Worm (Caenorhabditis elegans) whole organism, L4 larva: ENCODE data around the gene F58A4.6.

ENCODE experiments used
- F10B5.3 ChIP-seq: sonication (generic microtip); optimal IDR thresholded peaks from 2 replicates; lab custom pipeline; 2016; ENCODE audit warnings: mild to moderate bottlenecking, missing genetic modification characterization, missing compliant biosample characterization
- F26F4.8 ChIP-seq: fragments of 200-800 bp; sonication (Bioruptor generic); conservative IDR thresholded peaks from 2 replicates; pipeline ENCODE4 v1.3.6; 2022; ENCODE audit warnings: missing genetic modification characterization, missing compliant biosample characterization
- F44E2.7 ChIP-seq: fragments of 200-800 bp; sonication (Bioruptor generic); IDR thresholded peaks from 2 replicates; pipeline ENCODE4 v2.1.2; 2022; ENCODE audit warnings: missing genetic modification characterization, missing compliant biosample characterization
- Y105C5A.15 ChIP-seq: fragments of 200-800 bp; sonication (Bioruptor generic); IDR thresholded peaks from 2 replicates; pipeline ENCODE4 v1.3.6; 2022; ENCODE audit warnings: missing genetic modification characterization, missing compliant biosample characterization
- Y5F2A.4 ChIP-seq: fragments of 200-800 bp; sonication (Bioruptor generic); optimal IDR thresholded peaks from 2 replicates; lab custom pipeline; 2018; ENCODE audit warnings: mild to moderate bottlenecking, missing genetic modification characterization, missing compliant biosample characterization
- Y75B8A.6 ChIP-seq: fragments of 200-800 bp; sonication (Bioruptor generic); IDR thresholded peaks from 2 replicates; pipeline ENCODE4 v1.3.6; 2022; ENCODE audit warnings: missing genetic modification reagents, missing genetic modification characterization, missing compliant biosample characterization
- ZK337.2 ChIP-seq: fragments of 200-800 bp; sonication (Bioruptor generic); IDR thresholded peaks from 2 replicates; pipeline ENCODE4 v1.3.6; 2022; ENCODE audit warnings: missing genetic modification reagents, missing genetic modification characterization, missing compliant biosample characterization
- ZK546.5 ChIP-seq, 2 experiments: sonication (generic microtip); optimal IDR thresholded peaks; 2 replicates each; lab custom pipeline; 2017; ENCODE audit warnings: missing biosample characterization in 2 of 2, missing genetic modification characterization in 2 of 2
- aha-1 ChIP-seq: fragments of 150-350 bp; peaks from one replicate; lab custom pipeline; 2014; ENCODE audit warnings: missing biosample characterization, missing genetic modification characterization
- attf-4 ChIP-seq: sonication (generic microtip); optimal IDR thresholded peaks from 3 replicates; lab custom pipeline; 2017; ENCODE audit warnings: missing biosample characterization, missing genetic modification characterization
- ceh-20 ChIP-seq: fragments of 200-800 bp; sonication (Bioruptor generic); IDR thresholded peaks from 2 replicates; pipeline ENCODE4 v1.3.6; 2022; ENCODE audit warnings: missing genetic modification reagents, missing genetic modification characterization, missing compliant biosample characterization
- ceh-44 ChIP-seq: fragments of 200-800 bp; sonication (Bioruptor generic); IDR thresholded peaks from 2 replicates; pipeline ENCODE4 v1.3.6; 2022; ENCODE audit warnings: missing genetic modification reagents, missing genetic modification characterization, missing compliant biosample characterization
- ceh-62 ChIP-seq: sonication (generic microtip); optimal IDR thresholded peaks from 2 replicates; lab custom pipeline; 2017; ENCODE audit warnings: missing biosample characterization, missing genetic modification characterization
- ceh-82 ChIP-seq: sonication (generic microtip); optimal IDR thresholded peaks from 2 replicates; lab custom pipeline; 2017; ENCODE audit warnings: missing biosample characterization, missing genetic modification characterization
- daf-16 ChIP-seq, 3 experiments: sonication (generic microtip); optimal IDR thresholded peaks; 2 replicates each; lab custom pipeline; 2016 to 2017; ENCODE audit warnings: missing genetic modification characterization in 3 of 3, missing genetic modification reagents in 3 of 3, mild to moderate bottlenecking in 2 of 3, missing compliant biosample characterization in 2 of 3, missing biosample characterization in 1 of 3, moderate library complexity in 1 of 3
- daf-8 ChIP-seq: fragments of 200-800 bp; sonication (Bioruptor generic); IDR thresholded peaks from 2 replicates; pipeline ENCODE4 v1.3.6; 2022; ENCODE audit warnings: missing genetic modification characterization, missing compliant biosample characterization
- dmd-9 ChIP-seq: fragments of 200-800 bp; sonication (Bioruptor generic); IDR thresholded peaks from 2 replicates; pipeline ENCODE4 v1.3.6; 2022; ENCODE audit warnings: missing genetic modification reagents, missing genetic modification characterization, missing compliant biosample characterization
- duxl-1 ChIP-seq: sonication (generic microtip); optimal IDR thresholded peaks from 2 replicates; lab custom pipeline; 2016; ENCODE audit warnings: mild to moderate bottlenecking, missing genetic modification characterization, moderate library complexity, missing compliant biosample characterization; ENCODE audit not compliant: poor library complexity
- egl-27 ChIP-seq: sonication (generic microtip); optimal IDR thresholded peaks from 3 replicates; lab custom pipeline; 2017; ENCODE audit warnings: missing biosample characterization, missing genetic modification reagents, missing genetic modification characterization
- egl-43 ChIP-seq: fragments of 200-800 bp; sonication (Bioruptor generic); IDR thresholded peaks from 2 replicates; pipeline ENCODE4 v1.3.6; 2022; ENCODE audit warnings: missing genetic modification reagents, missing genetic modification characterization, missing compliant biosample characterization
- fos-1 ChIP-seq: fragments of 150-350 bp; optimal IDR thresholded peaks from 2 replicates; lab custom pipeline; 2014; ENCODE audit warnings: missing biosample characterization, missing genetic modification characterization
- jun-1 ChIP-seq: fragments of 150-350 bp; optimal IDR thresholded peaks from 2 replicates; lab custom pipeline; 2014; ENCODE audit warnings: missing biosample characterization, missing genetic modification reagents, missing genetic modification characterization
- lin-1 ChIP-seq: fragments of 200-800 bp; sonication (Bioruptor generic); IDR thresholded peaks from 2 replicates; pipeline ENCODE4 v1.3.6; 2022; ENCODE audit warnings: missing genetic modification reagents, missing genetic modification characterization, missing compliant biosample characterization
- lin-13 ChIP-seq: fragments of 150-350 bp; optimal IDR thresholded peaks from 2 replicates; lab custom pipeline; 2014; ENCODE audit warnings: missing biosample characterization, missing genetic modification reagents, missing genetic modification characterization
- lin-39 ChIP-seq: fragments of 150-350 bp; optimal IDR thresholded peaks from 2 replicates; lab custom pipeline; 2014; ENCODE audit warnings: missing biosample characterization, missing genetic modification reagents, missing genetic modification characterization
- madf-5 ChIP-seq, 2 experiments: fragments of 200-800 bp; sonication (Bioruptor generic); IDR thresholded peaks; 2 replicates each; pipeline ENCODE4 v1.3.6; 2022; ENCODE audit warnings: missing compliant biosample characterization in 2 of 2, missing genetic modification characterization in 2 of 2
- madf-9 ChIP-seq: fragments of 200-800 bp; sonication (Bioruptor generic); conservative IDR thresholded peaks from 2 replicates; pipeline ENCODE4 v1.3.6; 2022; ENCODE audit warnings: missing genetic modification reagents, missing genetic modification characterization, missing compliant biosample characterization
- mdl-1 ChIP-seq, 2 experiments: fragments of 150-350 bp in 1 of 2; sonication (generic microtip) in 1 of 2; optimal IDR thresholded peaks; 2 replicates each; lab custom pipeline; 2014 to 2017; ENCODE audit warnings: missing biosample characterization in 2 of 2, missing genetic modification characterization in 2 of 2
- mep-1 ChIP-seq: fragments of 150-350 bp; sonication (generic microtip); optimal IDR thresholded peaks from 3 replicates; lab custom pipeline; 2014; ENCODE audit warnings: missing biosample characterization, missing genetic modification characterization
- mxl-2 ChIP-seq: fragments of 200-800 bp; sonication (Bioruptor generic); conservative IDR thresholded peaks from 2 replicates; pipeline ENCODE4 v1.3.6; 2022; ENCODE audit warnings: missing genetic modification reagents, missing genetic modification characterization, missing compliant biosample characterization
- mxl-3 ChIP-seq: fragments of 200-800 bp; sonication (Bioruptor generic); optimal IDR thresholded peaks from 2 replicates; lab custom pipeline; 2018; ENCODE audit warnings: mild to moderate bottlenecking, missing genetic modification characterization, missing compliant biosample characterization
- nhr-10 ChIP-seq: fragments of 150-350 bp; optimal IDR thresholded peaks from 2 replicates; lab custom pipeline; 2014; ENCODE audit warnings: missing biosample characterization, missing genetic modification characterization
- nhr-111 ChIP-seq: fragments of 200-800 bp; sonication (Bioruptor generic); optimal IDR thresholded peaks from 2 replicates; lab custom pipeline; 2018; ENCODE audit warnings: mild to moderate bottlenecking, missing genetic modification characterization, missing compliant biosample characterization
- nhr-237 ChIP-seq: sonication (generic microtip); optimal IDR thresholded peaks from 2 replicates; lab custom pipeline; 2017; ENCODE audit warnings: missing biosample characterization, missing genetic modification characterization
- nhr-25 ChIP-seq: sonication (generic microtip); optimal IDR thresholded peaks from 2 replicates; lab custom pipeline; 2017; ENCODE audit warnings: missing genetic modification characterization, mild to moderate bottlenecking, missing compliant biosample characterization, antibody characterized with exemption, moderate library complexity, borderline replicate concordance; ENCODE audit not compliant: insufficient read depth
- nhr-48 ChIP-seq: sonication (generic microtip); optimal IDR thresholded peaks from 2 replicates; lab custom pipeline; 2016; ENCODE audit warnings: mild to moderate bottlenecking, missing genetic modification characterization, missing compliant biosample characterization
- nhr-6 ChIP-seq: fragments of 150-350 bp; optimal IDR thresholded peaks from 2 replicates; lab custom pipeline; 2014; ENCODE audit warnings: missing biosample characterization, missing genetic modification characterization
- nhr-76 ChIP-seq: fragments of 150-350 bp; optimal IDR thresholded peaks from 2 replicates; lab custom pipeline; 2014; ENCODE audit warnings: missing biosample characterization, missing genetic modification characterization
- nhr-77 ChIP-seq: fragments of 150-350 bp; optimal IDR thresholded peaks from 2 replicates; lab custom pipeline; 2014; ENCODE audit warnings: missing biosample characterization, missing genetic modification characterization
- pha-4 ChIP-seq, 2 experiments: fragments of 150-350 bp in 1 of 2; fragments of 200-800 bp in 1 of 2; sonication (Bioruptor generic) in 1 of 2; IDR thresholded peaks in 1 of 2; optimal IDR thresholded peaks in 1 of 2; 2 replicates each; pipeline versions ENCODE4 v1.3.6 to Lab custom; 2014 to 2022; ENCODE audit warnings: missing genetic modification characterization in 2 of 2, missing genetic modification reagents in 2 of 2, missing biosample characterization in 1 of 2, missing compliant biosample characterization in 1 of 2
- php-3 ChIP-seq: fragments of 200-800 bp; sonication (Bioruptor generic); IDR thresholded peaks from 2 replicates; pipeline ENCODE4 v1.3.6; 2022; ENCODE audit warnings: missing genetic modification reagents, missing genetic modification characterization, missing compliant biosample characterization
- pqm-1 ChIP-seq: sonication (generic microtip); optimal IDR thresholded peaks from 2 replicates; lab custom pipeline; 2017; ENCODE audit warnings: missing biosample characterization, missing genetic modification characterization
- rbr-2 ChIP-seq: sonication (generic microtip); optimal IDR thresholded peaks from 2 replicates; lab custom pipeline; 2016; ENCODE audit warnings: missing genotype, missing genetic modification characterization, missing compliant biosample characterization
- snpc-4 ChIP-seq: fragments of 150-350 bp; optimal IDR thresholded peaks from 2 replicates; lab custom pipeline; 2014; ENCODE audit warnings: missing biosample characterization, missing genetic modification characterization
- spr-3 ChIP-seq: fragments of 200-800 bp; sonication (Bioruptor generic); optimal IDR thresholded peaks from 2 replicates; lab custom pipeline; 2018; ENCODE audit warnings: mild to moderate bottlenecking, missing genetic modification characterization, missing compliant biosample characterization
- unc-39 ChIP-seq: sonication (generic microtip); optimal IDR thresholded peaks from 2 replicates; lab custom pipeline; 2017; ENCODE audit warnings: missing biosample characterization, missing genetic modification characterization
- unc-62 ChIP-seq, 3 experiments: fragments of 150-350 bp in 1 of 3; sonication (generic microtip); optimal IDR thresholded peaks in 2 of 3; peaks in 1 of 3; 1 replicate in 1 of 3; 2 replicates in 2 of 3; lab custom pipeline; 2014 to 2017; ENCODE audit warnings: missing biosample characterization in 3 of 3, missing genetic modification characterization in 3 of 3, missing genetic modification reagents in 3 of 3, missing genotype in 1 of 3
- vab-7 ChIP-seq: fragments of 200-800 bp; sonication (Bioruptor generic); IDR thresholded peaks from 2 replicates; pipeline ENCODE4 v1.3.6; 2022; ENCODE audit warnings: missing genetic modification reagents, missing genetic modification characterization, missing compliant biosample characterization
- zag-1 ChIP-seq: fragments of 150-350 bp; optimal IDR thresholded peaks from 2 replicates; lab custom pipeline; 2014; ENCODE audit warnings: missing biosample characterization, missing genetic modification characterization
- ztf-7 ChIP-seq: fragments of 150-350 bp; optimal IDR thresholded peaks from 2 replicates; lab custom pipeline; 2014; ENCODE audit warnings: missing biosample characterization, missing genetic modification characterization

The F58A4.6 gene

DNA sequence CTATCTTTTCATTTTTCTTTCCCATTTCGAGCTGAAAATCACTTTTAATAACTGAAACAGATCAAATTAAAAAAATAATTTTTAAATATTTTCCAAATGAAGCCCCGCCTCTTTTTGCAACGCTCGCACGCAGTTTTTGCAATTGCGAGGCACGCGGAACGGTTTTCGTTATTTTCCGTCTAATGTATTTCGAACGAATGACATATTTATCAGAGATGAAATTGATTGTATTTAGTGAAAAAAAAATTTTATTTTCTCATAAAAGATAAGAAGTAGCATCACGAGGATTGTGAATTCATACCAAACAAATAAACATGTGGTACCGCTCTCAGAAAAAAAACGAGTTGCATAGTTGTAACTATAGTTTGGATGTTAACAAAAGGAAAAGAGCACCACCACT lies 15.6 kb downstream of the F58A4.6 start, which contains the start of gene rpac-19 (continued):
- TF ChIP-seq unc-39: no peak
- TF ChIP-seq lin-39 (tag; lab: Kevin White, UChicago): no peak
- 0 out of 2 replicates have a peak, but pooled peaks have one; percentile 56 for TF ChIP-seq Y105C5A.15 (GFP tag; lab: Robert Waterston, UW)
- no peak for TF ChIP-seq mxl-2
- TF ChIP-seq Y5F2A.4 (GFP tag; lab: Kevin White, UChicago): no peak
- TF ChIP-seq aha-1 (tag; lab: Kevin White, UChicago): peak; percentile 72
- peak; percentile 67; the same call in 1 of the 2 replicates for TF ChIP-seq php-3 (GFP tag; lab: Robert Waterston, UW)
- TF ChIP-seq nhr-111 (GFP tag; lab: Kevin White, UChicago): no peak
- TF ChIP-seq mep-1: peak; percentile 75
- peak; percentile 12 for TF ChIP-seq pqm-1 (tag; lab: Kevin White, UChicago)
- TF ChIP-seq snpc-4: no peak
- no peak for TF ChIP-seq daf-8 (GFP tag; lab: Robert Waterston, UW)
- no peak for TF ChIP-seq F26F4.8
- 0 out of 2 replicates have a peak, but pooled peaks have one; percentile 43 for TF ChIP-seq egl-43 (GFP tag; lab: Robert Waterston, UW)
- TF ChIP-seq ceh-82 (tag; lab: Kevin White, UChicago): no peak
- TF ChIP-seq ZK337.2 (GFP tag; lab: Robert Waterston, UW): no peak
- TF ChIP-seq vab-7 (GFP tag; lab: Robert Waterston, UW): 0 out of 2 replicates have a peak, but pooled peaks have one; percentile 37
- peak; percentile 47 for TF ChIP-seq lin-13 (GFP tag; lab: Kevin White, UChicago)
- no peak for TF ChIP-seq F44E2.7 (GFP tag; lab: Robert Waterston, UW)
- TF ChIP-seq nhr-48: peak; percentile 65
- no peak for TF ChIP-seq ceh-44 (GFP tag; lab: Robert Waterston, UW)
- no peak for TF ChIP-seq ceh-62 (tag; lab: Kevin White, UChicago)
- TF ChIP-seq attf-4 (tag; lab: Kevin White, UChicago): no peak
- TF ChIP-seq ceh-20 (GFP tag; lab: Robert Waterston, UW): 0 out of 2 replicates have a peak, but pooled peaks have one; percentile 29
- peak; percentile 77 for TF ChIP-seq duxl-1 (tag; lab: Kevin White, UChicago)
- TF ChIP-seq dmd-9 (GFP tag; lab: Robert Waterston, UW): no peak
- TF ChIP-seq mxl-3 (GFP tag; lab: Kevin White, UChicago): no peak
- TF ChIP-seq lin-1 (GFP tag; lab: Robert Waterston, UW): peak; percentile 31; the same call in 1 of the 2 replicates
- TF ChIP-seq nhr-237 (tag; lab: Kevin White, UChicago): no peak
- TF ChIP-seq daf-16 (GFP tag; optimal IDR thresholded peaks at IDR 0.05; lab: Kevin White, UChicago): peak; percentile 9 to 56
- peak; percentile 97 for TF ChIP-seq daf-16 (tag; optimal IDR thresholded peaks at IDR 0.05; lab: Kevin White, UChicago)
- no peak for TF ChIP-seq nhr-76
- TF ChIP-seq madf-5 (GFP tag; IDR thresholded peaks at IDR 0.05; lab: Robert Waterston, UW): no peak
- TF ChIP-seq madf-9 (GFP tag; lab: Robert Waterston, UW): no peak
- no peak for TF ChIP-seq fos-1 (tag; lab: Kevin White, UChicago)
- no peak for TF ChIP-seq Y75B8A.6 (GFP tag; lab: Robert Waterston, UW)
- TF ChIP-seq rbr-2: peak; percentile 46

- TF ChIP-seq duxl-1 (tag; lab: Kevin White, UChicago): peak; percentile 28
- no peak for TF ChIP-seq pqm-1 (tag; lab: Kevin White, UChicago)
- TF ChIP-seq unc-62 (GFP tag; optimal IDR thresholded peaks at IDR 0.05 in 1 of 2; lab: Kevin White, UChicago): no peak
- TF ChIP-seq unc-62 (tag; optimal IDR thresholded peaks at IDR 0.05; lab: Kevin White, UChicago): no peak
- no peak for TF ChIP-seq F10B5.3 (tag; lab: Kevin White, UChicago)
- TF ChIP-seq nhr-10 (tag; lab: Kevin White, UChicago): no peak
- no peak for TF ChIP-seq jun-1 (tag; lab: Kevin White, UChicago)
- no peak for TF ChIP-seq ztf-7 (tag; lab: Kevin White, UChicago)
- TF ChIP-seq mdl-1 (tag; optimal IDR thresholded peaks at IDR 0.05; lab: Kevin White, UChicago): peak in 1 of 2 experiments; percentile 90
- TF ChIP-seq nhr-6 (tag; lab: Kevin White, UChicago): peak; percentile 96
- TF ChIP-seq spr-3 (GFP tag; lab: Kevin White, UChicago): no peak
- TF ChIP-seq nhr-77 (tag; lab: Kevin White, UChicago): peak; percentile 39
- TF ChIP-seq rbr-2: peak; percentile 52
- no peak for TF ChIP-seq ZK546.5 (tag; optimal IDR thresholded peaks at IDR 0.05; lab: Kevin White, UChicago)
- TF ChIP-seq nhr-25 (tag; lab: Kevin White, UChicago): peak; percentile 72
- TF ChIP-seq pha-4 (GFP tag; IDR thresholded peaks at IDR 0.05; lab: Robert Waterston, UW): 0 out of 2 replicates have a peak, but pooled peaks have one; percentile 35
- TF ChIP-seq pha-4 (tag; optimal IDR thresholded peaks at IDR 0.05; lab: Kevin White, UChicago): peak; percentile 74
- no peak for TF ChIP-seq egl-27
- TF ChIP-seq zag-1: no peak
Observed at ce11 chrIII:9631117-9631655, 16.9 kb downstream of the F58A4.6 start, which contains the start of gene ubc-7. Gene ubc-7, minus strand, starts transcription at chrIII:9631167.
